Worm (Caenorhabditis elegans): ENCODE results near the gene C33D9.6.

DNA sequence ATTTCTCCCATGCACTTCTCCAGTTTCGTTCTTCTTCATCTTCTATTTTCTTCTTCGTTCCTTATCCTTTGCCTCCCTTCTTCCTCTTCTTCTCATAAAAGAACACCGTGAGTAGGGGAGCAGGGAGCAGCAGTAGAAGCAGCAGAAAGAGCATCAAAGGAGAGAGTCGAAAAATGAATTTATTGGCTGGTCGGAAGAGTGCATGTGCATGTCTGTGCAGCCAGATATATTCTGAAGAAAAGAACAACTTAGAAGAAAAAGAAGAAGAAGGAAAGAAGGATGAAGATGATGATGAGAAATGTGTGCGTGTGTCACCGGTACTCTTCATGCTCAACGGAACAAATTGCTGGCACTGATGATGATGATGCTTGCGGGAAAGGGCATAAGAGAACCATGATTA is 18.3 kb upstream of the C33D9.6 start:
- no peak for TF ChIP-seq tra-4 (tag; optimal IDR thresholded peaks at IDR 0.05)
- TF ChIP-seq ama-1 (optimal IDR thresholded peaks at IDR 0.05), result no peak
- TF ChIP-seq sea-1 (GFP tag; conservative IDR thresholded peaks at IDR 0.05), result no peak
- no peak for TF ChIP-seq flt-1 (GFP tag; IDR thresholded peaks at IDR 0.05)

Data from whole organism, early embryonic.